Worm (Caenorhabditis elegans): Measurements from ENCODE around the gene elo-5.

elo-5 gene

DNA sequence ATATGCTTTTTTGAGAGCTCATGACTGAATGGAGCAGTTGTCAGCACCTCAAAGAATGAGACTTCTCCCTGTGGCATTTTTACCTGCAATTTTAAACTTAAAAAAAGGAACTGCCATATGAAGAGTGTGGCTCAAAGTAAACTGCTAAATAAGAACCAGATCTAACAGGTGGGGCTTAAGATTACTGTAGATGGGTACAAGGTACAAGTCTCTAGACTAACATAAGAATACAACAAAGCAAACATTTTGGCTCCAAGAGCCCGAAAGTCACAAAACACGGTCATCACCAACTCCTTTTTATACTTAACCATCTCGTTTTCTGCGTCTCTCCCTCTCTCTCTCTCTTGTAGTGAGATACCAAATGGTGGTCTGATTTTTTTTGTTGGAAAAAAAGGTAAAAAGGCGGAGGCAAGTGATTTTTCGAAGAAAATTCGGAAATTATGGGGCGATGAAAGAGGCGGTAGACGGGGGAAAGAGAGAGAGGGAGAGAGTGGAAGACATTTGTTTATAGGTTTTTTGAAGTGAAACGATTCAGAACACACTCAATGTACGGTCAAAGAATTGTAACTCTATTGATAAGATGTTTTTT, 11.7 kb upstream of the elo-5 start, which contains the start of gene elo-6:
TSS of gene elo-6 (minus strand) at position 83 of the 589 bp plus-strand sequence.
- TF ChIP-seq nhr-19 (GFP tag; conservative IDR thresholded peaks at IDR 0.05) (no peak), nhr-90 (tag; optimal IDR thresholded peaks at IDR 0.05; ENCODE audit: poor library complexity) (peak; percentile 18), mep-1 (tag; optimal IDR thresholded peaks at IDR 0.05) (peak; percentile 40), snu-23 (GFP tag; optimal IDR thresholded peaks at IDR 0.05) (peak; percentile 33), lir-3 (tag; optimal IDR thresholded peaks at IDR 0.05; ENCODE audit: poor library complexity) (no peak), dpl-1 (GFP tag; optimal IDR thresholded peaks at IDR 0.05) (no peak), lin-14 (GFP tag; optimal IDR thresholded peaks at IDR 0.05) (peak; percentile 79), mdl-1 (tag; optimal IDR thresholded peaks at IDR 0.05) (no peak), nhr-20 (tag; optimal IDR thresholded peaks at IDR 0.05) (peak; percentile 45), pag-3 (tag; optimal IDR thresholded peaks at IDR 0.05; ENCODE audit: borderline replicate concordance, insufficient read depth) (no peak), ceh-8 (GFP tag; optimal IDR thresholded peaks at IDR 0.05) (no peak), ztf-11 (tag; optimal IDR thresholded peaks at IDR 0.05) (no peak), ceh-88 (GFP tag; IDR thresholded peaks at IDR 0.05) (no peak), lsy-2 (tag; optimal IDR thresholded peaks at IDR 0.05) (peak in 1 of 2 experiments; percentile 32), nhr-71 (tag; optimal IDR thresholded peaks at IDR 0.05) (peak; percentile 58), xbp-1 (tag; optimal IDR thresholded peaks at IDR 0.05) (peak; percentile 2), tbx-2 (tag; optimal IDR thresholded peaks at IDR 0.05) (peak; percentile 1), egl-27 (tag; optimal IDR thresholded peaks at IDR 0.05) (no peak), nhr-85 (tag) (peak; percentile 84), lin-35 (GFP tag; optimal IDR thresholded peaks at IDR 0.05) (peak in 1 of 2 experiments; percentile 46), blmp-1 (tag; optimal IDR thresholded peaks at IDR 0.05) (peak; percentile 32), hlh-17 (GFP tag; optimal IDR thresholded peaks at IDR 0.05; ENCODE audit: borderline replicate concordance) (no peak), elt-2 (tag; optimal IDR thresholded peaks at IDR 0.05) (peak; percentile 59), nhr-84 (tag; optimal IDR thresholded peaks at IDR 0.05) (no peak), nhr-77 (tag; optimal IDR thresholded peaks at IDR 0.05) (peak; percentile 43), isw-1 (GFP tag; IDR thresholded peaks at IDR 0.05) (no peak), efl-3 (GFP tag; optimal IDR thresholded peaks at IDR 0.05) (no peak), hpl-2 (GFP tag; optimal IDR thresholded peaks at IDR 0.05) (no peak), efl-1 (optimal IDR thresholded peaks at IDR 0.05) (peak in 1 of 2 experiments; percentile 4), efl-1 (GFP tag; optimal IDR thresholded peaks at IDR 0.05 in 1 of 2) (peak in 1 of 2 experiments; percentile 48)

DNA sequence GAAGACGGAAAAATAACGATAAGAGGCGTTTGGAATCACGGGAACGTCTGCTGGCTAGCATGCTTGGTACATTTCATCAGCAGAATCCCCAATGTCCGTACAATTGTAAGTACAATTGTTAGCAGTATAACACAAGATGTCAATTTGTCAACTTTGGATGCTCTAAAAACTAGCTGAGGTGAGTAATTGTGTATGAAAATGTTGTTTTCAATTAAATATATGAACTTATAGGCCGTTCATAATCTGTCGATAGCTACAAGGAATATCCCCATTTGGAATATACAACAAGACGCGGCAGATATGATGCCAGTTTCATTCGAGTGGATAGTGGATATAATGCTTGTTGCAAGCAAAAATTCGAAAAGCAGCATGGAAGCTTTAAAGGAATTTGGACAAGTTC, 8.1 kb upstream of the elo-5 start, which contains the start of gene F41H10.12:
TSS of gene F41H10.12 (plus strand) at position 301 of the 400 bp plus-strand sequence.
- TF ChIP-seq tlp-1 (tag; optimal IDR thresholded peaks at IDR 0.05) (no peak), egl-27 (tag; optimal IDR thresholded peaks at IDR 0.05) (no peak), sup-37 (GFP tag; optimal IDR thresholded peaks at IDR 0.05) (no peak), ztf-4 (tag; optimal IDR thresholded peaks at IDR 0.05) (no peak), C04F5.9 (tag; optimal IDR thresholded peaks at IDR 0.05) (no peak), zip-4 (GFP tag; optimal IDR thresholded peaks at IDR 0.05) (no peak), unc-98 (GFP tag; IDR thresholded peaks at IDR 0.05) (no peak), zag-1 (tag; optimal IDR thresholded peaks at IDR 0.05) (no peak), C16A3.4 (tag; optimal IDR thresholded peaks at IDR 0.05) (no peak), alr-1 (tag; optimal IDR thresholded peaks at IDR 0.05; ENCODE audit: borderline replicate concordance) (no peak), fkh-10 (GFP tag; optimal IDR thresholded peaks at IDR 0.05) (no peak)
